Fruit fly (Drosophila melanogaster): Measurements from ENCODE around the gene CG3306.

Gene CG3306

dm6 chr3L:9567748-9568147 is 33.6 kb upstream of the CG3306 start:
- TF ChIP-seq CG10348 (GFP tag; IDR thresholded peaks at IDR 0.05) (no peak), Pif1B (GFP tag; optimal IDR thresholded peaks at IDR 0.05) (no peak), Ets98B (GFP tag; IDR thresholded peaks at IDR 0.05) (no peak), Pif1A (GFP tag; optimal IDR thresholded peaks at IDR 0.05) (no peak), CG8159 (tag; optimal IDR thresholded peaks at IDR 0.05) (no peak), fd96Ca (GFP tag; IDR thresholded peaks at IDR 0.05) (no peak), CG9948 (tag; optimal IDR thresholded peaks at IDR 0.05) (no peak), rn (GFP tag; IDR thresholded peaks at IDR 0.05) (no peak), CG17806 (tag; optimal IDR thresholded peaks at IDR 0.05) (no peak), CG8301 (tag; optimal IDR thresholded peaks at IDR 0.05) (no peak), CG14655 (GFP tag; optimal IDR thresholded peaks at IDR 0.05) (no peak), CG13204 (GFP tag; optimal IDR thresholded peaks at IDR 0.05) (no peak), gl (tag; optimal IDR thresholded peaks at IDR 0.05) (no peak), CG32121 (GFP tag; IDR thresholded peaks at IDR 0.05) (no peak), CG34367 (tag; optimal IDR thresholded peaks at IDR 0.05) (no peak), CG12605 (GFP tag; IDR thresholded peaks at IDR 0.05) (no peak), EcR (GFP tag; optimal IDR thresholded peaks at IDR 0.05) (no peak)

dm6 chr3L:9569194-9569593 is 32.1 kb upstream of the CG3306 start:
- TF ChIP-seq CG12605 (GFP tag; IDR thresholded peaks at IDR 0.05) = no peak
- no peak for TF ChIP-seq fd96Ca (GFP tag; IDR thresholded peaks at IDR 0.05)
- TF ChIP-seq Ets98B (GFP tag; IDR thresholded peaks at IDR 0.05) = no peak
- TF ChIP-seq Snoo (tag; optimal IDR thresholded peaks at IDR 0.05) = no peak
- no peak for TF ChIP-seq CG4496 (GFP tag; IDR thresholded peaks at IDR 0.05)
- no peak for TF ChIP-seq CG34367 (tag; optimal IDR thresholded peaks at IDR 0.05)
- TF ChIP-seq Pif1B (GFP tag; optimal IDR thresholded peaks at IDR 0.05) = no peak
- no peak for TF ChIP-seq D1 (tag; optimal IDR thresholded peaks at IDR 0.05)

- TF ChIP-seq CG14655 (GFP tag; optimal IDR thresholded peaks at IDR 0.05) (peak; percentile 27), fd96Ca (GFP tag; IDR thresholded peaks at IDR 0.05) (no peak), CG8301 (tag; optimal IDR thresholded peaks at IDR 0.05) (peak; percentile 24), Ets98B (GFP tag; IDR thresholded peaks at IDR 0.05) (peak; percentile 39; the same call in 1 of the 2 replicates)
Measured at dm6 chr3L:9569849-9570248, 31.5 kb upstream of the CG3306 start.

- TF ChIP-seq CG32121 (GFP tag; IDR thresholded peaks at IDR 0.05) (no peak), D1 (tag; optimal IDR thresholded peaks at IDR 0.05) (peak; percentile 2)
Measured at dm6 chr3L:9571629-9572028, 29.7 kb upstream of the CG3306 start.

dm6 chr3L:9583388-9583787 is 17.9 kb upstream of the CG3306 start:
- TF ChIP-seq CG13204 (GFP tag; optimal IDR thresholded peaks at IDR 0.05) (no peak), Snoo (tag; optimal IDR thresholded peaks at IDR 0.05) (no peak), rn (GFP tag; IDR thresholded peaks at IDR 0.05) (no peak)

- TF ChIP-seq CG10348 (GFP tag; IDR thresholded peaks at IDR 0.05) (no peak), CG12605 (GFP tag; IDR thresholded peaks at IDR 0.05) (no peak), D1 (tag; optimal IDR thresholded peaks at IDR 0.05) (no peak), CG13204 (GFP tag; optimal IDR thresholded peaks at IDR 0.05) (no peak), CG9948 (tag; optimal IDR thresholded peaks at IDR 0.05) (no peak), EcR (GFP tag; optimal IDR thresholded peaks at IDR 0.05) (no peak), CG17806 (tag; optimal IDR thresholded peaks at IDR 0.05) (no peak), Pif1B (GFP tag; optimal IDR thresholded peaks at IDR 0.05) (no peak), CG8301 (tag; optimal IDR thresholded peaks at IDR 0.05) (no peak), rn (GFP tag; IDR thresholded peaks at IDR 0.05) (no peak), CG8159 (tag; optimal IDR thresholded peaks at IDR 0.05) (no peak), CG4496 (GFP tag; IDR thresholded peaks at IDR 0.05) (no peak), gl (tag; optimal IDR thresholded peaks at IDR 0.05) (no peak), CG32121 (GFP tag; IDR thresholded peaks at IDR 0.05) (no peak), CG34367 (tag; optimal IDR thresholded peaks at IDR 0.05) (no peak)
Measured at dm6 chr3L:9597464-9597863, 3.9 kb upstream of the CG3306 start, which contains the start of gene Tmc. Gene Tmc, plus strand, starts transcription at chr3L:9597764.

- TF ChIP-seq CG12605 (GFP tag; IDR thresholded peaks at IDR 0.05) (no peak), CG4496 (GFP tag; IDR thresholded peaks at IDR 0.05) (no peak), rn (GFP tag; IDR thresholded peaks at IDR 0.05) (no peak), CG8159 (tag; optimal IDR thresholded peaks at IDR 0.05) (no peak), CG34367 (tag; optimal IDR thresholded peaks at IDR 0.05) (no peak), fd96Ca (GFP tag; IDR thresholded peaks at IDR 0.05) (no peak)
Measured at dm6 chr3L:9598688-9599087, 2.6 kb upstream of the CG3306 start, which contains the start of gene CG3222. Gene CG3222, plus strand, starts transcription at chr3L:9598988.

dm6 chr3L:9613960-9614588 is 12.8 kb downstream of the CG3306 start:
- TF ChIP-seq D1 (tag; optimal IDR thresholded peaks at IDR 0.05) = peak; percentile 86
- no peak for TF ChIP-seq CG34367 (tag; optimal IDR thresholded peaks at IDR 0.05)
- TF ChIP-seq CG17806 (tag; optimal IDR thresholded peaks at IDR 0.05) = no peak

All from whole organism, pupa.